Fruit fly (Drosophila melanogaster) S2 (cell line): ENCODE data around the gene Or85e.

Source experiments
- CG8478 ChIP-seq: fragments of >200 bp; optimal IDR thresholded peaks from 2 replicates; lab custom pipeline; 2018
- CTCF ChIP-seq, 2 experiments: fragments of >200 bp; optimal IDR thresholded peaks; 2 replicates each; lab custom pipeline; 2018

Or85e gene

DNA sequence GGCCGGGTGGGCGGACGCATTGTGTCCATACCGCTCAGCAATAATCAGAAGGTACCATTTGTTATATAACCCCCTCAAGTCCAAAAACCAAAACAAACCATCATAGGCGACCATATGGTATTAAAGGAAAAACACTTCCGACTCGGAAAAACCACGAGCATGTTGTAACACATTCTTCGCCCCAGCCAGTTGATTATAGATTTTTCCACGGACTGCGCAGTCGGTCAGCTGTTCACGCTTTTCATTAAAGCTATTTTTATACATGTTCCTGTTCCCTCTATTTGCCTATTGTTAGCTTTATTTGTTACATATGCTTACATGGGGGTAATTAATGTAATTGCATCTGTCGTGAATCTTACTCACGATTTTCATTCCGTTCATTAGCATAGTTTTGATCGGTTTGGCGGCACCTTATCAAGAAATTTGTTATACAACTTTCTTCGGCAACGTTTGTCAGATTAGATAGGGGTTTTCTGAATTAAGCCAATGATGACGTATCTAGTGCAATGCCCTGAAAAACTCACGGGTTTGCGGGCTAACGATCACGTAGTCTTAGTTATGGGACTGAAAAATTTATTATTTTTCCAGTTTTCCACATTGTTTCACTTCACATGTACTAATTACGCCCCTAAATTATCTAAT is 29.1 kb upstream of the Or85e start:
- TF ChIP-seq CTCF (optimal IDR thresholded peaks at IDR 0.05; lab: Kevin White, UChicago) = no peak
- no peak for TF ChIP-seq CG8478 (lab: Kevin White, UChicago)

DNA sequence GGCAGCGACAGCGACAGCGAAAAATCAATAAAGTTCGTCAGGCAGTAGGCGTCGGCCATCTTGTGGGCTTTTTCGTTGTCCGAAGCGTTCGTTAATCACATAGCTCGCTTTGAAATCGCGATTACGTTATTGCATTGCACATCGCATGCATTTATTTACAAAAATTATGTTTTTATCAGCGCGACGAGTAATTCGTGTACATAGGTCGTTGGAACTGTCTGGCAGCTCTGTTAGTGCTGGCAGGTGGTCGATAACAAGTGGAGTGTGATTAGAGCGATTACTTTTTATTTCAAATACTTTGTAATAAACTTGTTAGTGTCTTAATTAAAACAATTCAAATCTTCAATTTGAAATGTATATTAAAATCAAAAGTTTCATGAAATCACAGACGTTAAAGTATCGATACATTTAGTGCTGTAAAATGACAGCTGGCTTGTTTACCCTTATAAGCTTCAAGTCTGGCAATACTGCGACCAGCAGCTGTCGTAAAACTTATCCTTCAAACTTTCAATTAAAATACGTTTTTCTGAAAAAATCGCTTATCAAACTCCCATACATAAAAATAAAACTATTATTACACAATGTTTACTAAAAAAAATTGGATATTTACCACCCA is 28.1 kb upstream of the Or85e start, which contains the start of gene CG8032:
Gene CG8032, plus strand, starts transcription at position 448 of the 616 bp plus-strand sequence.
- TF ChIP-seq CG8478 (lab: Kevin White, UChicago) = no peak
- TF ChIP-seq CTCF (optimal IDR thresholded peaks at IDR 0.05; lab: Kevin White, UChicago) = no peak

DNA sequence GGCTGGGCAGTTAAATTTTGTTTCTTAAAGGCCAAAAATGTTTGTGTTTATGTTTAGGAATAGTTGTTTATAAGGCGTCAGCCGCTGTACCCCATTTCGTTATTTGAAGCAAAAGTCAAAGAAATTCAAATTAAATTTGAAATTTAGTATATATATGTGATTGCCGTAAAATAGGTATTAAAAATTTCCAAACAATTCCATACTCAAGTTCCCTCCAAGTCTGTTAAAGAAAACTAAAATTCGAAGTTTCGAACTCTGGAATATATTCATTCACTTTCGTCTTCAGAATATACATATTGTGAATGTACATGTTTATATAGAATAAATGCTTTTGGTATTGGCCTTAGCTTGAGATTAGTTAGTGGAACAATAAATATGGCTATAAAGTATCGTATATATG is 25.0 kb upstream of the Or85e start, which contains the start of gene bel:
Gene bel, minus strand, starts transcription at position 101 of the 400 bp plus-strand sequence.
- TF ChIP-seq CG8478 (lab: Kevin White, UChicago) (no peak), CTCF (optimal IDR thresholded peaks at IDR 0.05; lab: Kevin White, UChicago) (no peak)

DNA sequence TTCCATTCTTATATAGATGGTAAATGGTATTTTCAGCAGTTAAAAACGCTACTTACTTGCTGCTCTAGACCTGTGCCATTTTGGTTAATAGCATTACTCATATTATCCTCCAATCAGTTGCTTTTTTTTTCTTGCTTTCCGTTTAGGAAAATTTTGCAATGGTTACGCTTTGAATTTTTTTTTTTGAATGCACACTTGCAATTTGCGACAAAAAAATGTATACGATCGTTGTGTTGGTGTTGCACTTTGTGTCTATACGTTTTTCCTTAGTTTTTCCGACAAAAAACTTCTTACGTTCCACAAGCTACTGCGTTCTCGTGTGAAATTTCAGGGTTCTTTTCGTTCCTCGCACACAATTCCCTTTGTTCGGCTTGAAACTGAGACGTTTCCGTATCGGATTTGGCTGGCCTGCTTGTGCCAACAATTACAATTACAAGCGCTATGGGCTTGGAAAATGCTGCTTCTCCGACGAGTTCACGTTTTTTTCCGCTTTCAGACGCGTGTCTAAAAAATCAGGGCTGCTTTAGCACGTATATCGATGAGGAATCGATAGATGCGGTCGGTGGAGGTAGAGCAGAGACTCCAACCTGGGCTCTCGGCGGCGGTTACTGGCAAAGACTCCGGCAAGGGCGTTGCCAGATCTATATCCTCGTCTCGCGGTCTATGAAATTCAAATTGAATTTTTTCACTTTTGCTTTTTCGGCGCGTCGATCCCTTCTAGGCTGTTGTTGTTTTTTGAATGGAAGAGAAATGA is 24.4 kb upstream of the Or85e start:
- peak; percentile 71 to 72 for TF ChIP-seq CTCF (optimal IDR thresholded peaks at IDR 0.05; lab: Kevin White, UChicago)
- no peak for TF ChIP-seq CG8478 (lab: Kevin White, UChicago)

DNA sequence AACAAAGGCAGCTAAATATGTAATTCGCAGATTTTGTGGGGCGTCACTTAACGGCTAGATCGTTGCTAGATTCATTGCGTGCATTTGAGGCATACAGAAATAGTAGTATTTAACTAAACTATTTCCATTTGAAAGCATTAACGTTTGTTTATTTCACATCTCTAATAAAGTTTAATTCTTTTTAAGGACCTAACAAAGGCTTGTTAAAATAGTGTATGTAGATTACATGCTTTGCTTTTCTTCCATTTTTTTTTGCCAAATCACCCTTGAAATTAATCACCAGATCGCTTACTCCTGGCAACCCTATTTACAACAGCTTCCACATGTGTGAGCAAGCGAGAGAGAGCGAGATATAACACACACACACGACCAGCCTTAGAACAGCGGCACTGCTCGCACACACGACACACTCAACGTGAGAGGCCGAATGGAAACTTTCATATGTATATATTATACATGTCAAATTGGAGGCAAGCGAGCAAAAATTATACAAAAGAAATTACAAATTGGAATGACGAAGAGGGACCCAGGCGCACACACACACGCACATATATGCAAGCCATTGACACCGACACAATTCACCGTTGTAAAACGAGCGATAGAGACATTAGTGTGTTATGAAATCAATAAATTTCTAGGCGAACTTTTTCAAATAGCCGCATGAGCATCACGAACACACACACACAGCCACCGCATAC is 23.7 kb upstream of the Or85e start:
- TF ChIP-seq CG8478 (lab: Kevin White, UChicago) (no peak), CTCF (optimal IDR thresholded peaks at IDR 0.05; lab: Kevin White, UChicago) (no peak)

DNA sequence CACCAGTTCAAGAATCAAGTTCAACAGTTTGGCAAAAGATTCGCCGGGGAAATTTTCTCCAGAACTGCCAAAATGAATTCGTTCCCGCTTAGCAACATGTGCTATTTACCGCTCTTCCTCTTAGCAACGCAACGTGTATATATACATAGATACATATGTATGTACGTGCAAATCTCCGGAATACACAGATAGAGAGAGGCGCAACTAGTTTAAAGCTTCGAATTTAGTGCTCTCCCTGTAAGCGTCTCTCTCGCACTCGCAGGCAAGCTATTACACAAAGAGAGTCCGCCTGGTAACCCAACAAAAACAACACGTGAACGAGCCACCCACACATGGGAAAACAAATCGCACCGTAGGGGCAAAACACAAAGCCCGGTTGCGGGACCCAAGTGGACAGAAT is 23.0 kb upstream of the Or85e start:
- no peak for TF ChIP-seq CG8478 (lab: Kevin White, UChicago)
- TF ChIP-seq CTCF (optimal IDR thresholded peaks at IDR 0.05; lab: Kevin White, UChicago) = no peak

DNA sequence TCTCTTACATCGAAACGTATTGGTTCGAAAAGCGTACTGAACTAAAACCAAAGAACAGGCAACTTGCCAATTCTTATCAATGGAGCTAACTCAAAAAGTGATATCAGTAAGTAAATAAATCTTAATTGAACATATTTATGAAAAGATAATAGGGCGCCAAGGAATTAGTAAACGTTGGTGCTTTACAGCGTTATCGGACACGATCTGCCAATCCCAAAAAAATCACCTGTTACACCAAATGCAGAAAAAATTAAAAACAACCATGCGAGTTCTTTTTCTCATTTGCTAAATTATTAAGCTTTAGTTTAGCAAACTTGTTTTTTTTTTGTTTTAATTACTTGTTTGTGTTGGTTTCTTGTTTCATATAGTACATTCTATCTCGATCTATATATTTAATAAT is 19.0 kb upstream of the Or85e start, which contains the start of gene CG42489:
Gene CG42489, minus strand, starts transcription at position 101 of the 400 bp plus-strand sequence.
- TF ChIP-seq CTCF (optimal IDR thresholded peaks at IDR 0.05; lab: Kevin White, UChicago) = no peak
- TF ChIP-seq CG8478 (lab: Kevin White, UChicago) = no peak

DNA sequence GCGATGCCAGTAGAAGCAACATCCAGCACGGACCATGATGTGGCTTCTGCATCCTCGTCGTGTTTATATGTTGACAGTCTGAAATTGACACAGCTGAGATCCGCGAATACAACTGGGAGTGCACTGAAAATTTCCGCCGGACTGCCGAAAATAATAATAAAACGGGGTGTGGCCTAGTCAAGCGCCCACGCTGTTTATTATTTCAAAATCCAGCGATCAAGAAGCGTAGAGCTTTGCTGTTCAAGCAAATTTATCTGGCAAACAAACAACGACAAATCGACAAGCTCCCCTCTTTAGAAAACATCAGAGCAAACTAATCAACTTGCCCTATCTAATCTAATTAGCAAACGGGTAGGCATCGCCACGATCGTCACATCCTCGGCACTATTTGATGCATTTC is 18.4 kb upstream of the Or85e start:
- TF ChIP-seq CG8478 (lab: Kevin White, UChicago) (no peak), CTCF (optimal IDR thresholded peaks at IDR 0.05; lab: Kevin White, UChicago) (no peak)

DNA sequence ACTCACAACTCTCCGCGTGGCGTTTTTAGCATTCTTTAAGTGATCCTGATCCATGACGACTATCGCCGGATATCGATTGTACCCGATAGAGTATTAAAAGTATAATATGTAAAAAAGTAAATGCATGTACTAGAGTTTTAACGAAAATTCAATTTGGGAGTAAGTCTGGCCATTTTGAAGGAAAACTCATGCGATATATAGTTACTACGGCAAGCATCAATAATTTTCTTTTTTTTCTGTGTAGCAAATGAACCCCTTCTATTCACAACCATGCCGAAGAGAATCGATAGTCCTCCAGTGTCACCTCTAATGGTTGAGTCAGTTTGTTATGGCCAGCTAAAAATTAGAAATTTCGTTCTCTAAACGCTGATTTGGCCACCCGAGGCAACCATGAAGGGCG is 17.1 kb upstream of the Or85e start, which contains the start of the genes Sys1 and Dhod:
Gene Sys1, plus strand, starts transcription at position 91 of the 400 bp plus-strand sequence.
Gene Dhod, minus strand, starts transcription at position 186 of the 400 bp plus-strand sequence.
- TF ChIP-seq CTCF (optimal IDR thresholded peaks at IDR 0.05; lab: Kevin White, UChicago) (no peak), CG8478 (lab: Kevin White, UChicago) (no peak)

DNA sequence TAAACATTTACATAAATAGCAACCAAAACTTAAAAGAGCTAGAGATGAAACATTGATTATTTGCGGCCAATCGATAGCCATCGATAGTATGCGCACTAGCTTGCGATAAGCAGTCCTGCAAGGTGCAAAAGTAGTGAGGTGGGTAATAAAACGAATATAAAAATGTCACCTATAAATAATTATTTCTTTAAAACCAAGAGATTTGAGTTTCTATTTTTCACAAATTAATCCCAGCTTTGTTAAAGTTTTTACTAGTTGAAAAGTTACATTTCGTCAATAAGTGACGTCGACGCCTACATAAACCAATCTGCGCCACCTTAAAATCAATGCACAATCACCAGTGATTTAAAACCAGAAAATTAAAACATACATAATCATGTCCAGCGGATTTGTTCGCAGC is 15.1 kb upstream of the Or85e start, which contains the start of the genes Mkk4 and SLIRP2:
Gene Mkk4, minus strand, starts transcription at position 56 of the 400 bp plus-strand sequence.
Gene SLIRP2, plus strand, starts transcription at position 344 of the 400 bp plus-strand sequence.
- TF ChIP-seq CG8478 (lab: Kevin White, UChicago) = no peak
- no peak for TF ChIP-seq CTCF (optimal IDR thresholded peaks at IDR 0.05; lab: Kevin White, UChicago)

DNA sequence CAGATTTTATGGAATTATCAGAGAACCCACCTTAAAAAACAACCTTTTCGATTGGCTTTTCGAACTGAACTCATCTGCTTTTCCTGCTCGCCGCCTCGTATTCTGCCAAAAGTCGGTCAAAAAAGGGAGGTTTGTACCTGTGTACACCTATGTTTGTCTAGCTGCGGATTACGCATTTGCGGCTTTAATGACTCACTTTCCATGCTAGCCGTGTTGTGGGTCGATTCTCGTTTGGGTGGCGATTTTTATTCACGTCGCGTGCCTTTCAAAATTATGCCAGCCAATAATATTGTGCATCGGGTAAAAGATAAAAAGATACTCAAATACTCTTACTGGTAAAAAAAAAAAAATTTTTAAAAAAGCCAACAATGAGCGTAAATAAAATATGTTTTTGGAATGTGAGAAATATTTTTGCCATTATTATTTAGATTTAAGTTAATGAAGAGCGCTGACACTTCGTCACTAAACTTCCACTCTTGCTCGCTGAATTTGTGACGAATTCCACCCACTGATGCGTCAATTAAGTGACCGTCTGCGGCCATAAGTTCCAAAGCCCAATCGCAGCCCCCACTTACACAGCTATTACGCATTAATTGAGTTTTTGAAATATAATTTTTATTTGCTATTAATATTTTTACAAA is 10.0 kb upstream of the Or85e start, which contains the start of gene Cyp313b1:
Gene Cyp313b1, minus strand, starts transcription at position 71 of the 641 bp plus-strand sequence.
- no peak for TF ChIP-seq CTCF (optimal IDR thresholded peaks at IDR 0.05; lab: Kevin White, UChicago)
- TF ChIP-seq CG8478 (lab: Kevin White, UChicago) = no peak

DNA sequence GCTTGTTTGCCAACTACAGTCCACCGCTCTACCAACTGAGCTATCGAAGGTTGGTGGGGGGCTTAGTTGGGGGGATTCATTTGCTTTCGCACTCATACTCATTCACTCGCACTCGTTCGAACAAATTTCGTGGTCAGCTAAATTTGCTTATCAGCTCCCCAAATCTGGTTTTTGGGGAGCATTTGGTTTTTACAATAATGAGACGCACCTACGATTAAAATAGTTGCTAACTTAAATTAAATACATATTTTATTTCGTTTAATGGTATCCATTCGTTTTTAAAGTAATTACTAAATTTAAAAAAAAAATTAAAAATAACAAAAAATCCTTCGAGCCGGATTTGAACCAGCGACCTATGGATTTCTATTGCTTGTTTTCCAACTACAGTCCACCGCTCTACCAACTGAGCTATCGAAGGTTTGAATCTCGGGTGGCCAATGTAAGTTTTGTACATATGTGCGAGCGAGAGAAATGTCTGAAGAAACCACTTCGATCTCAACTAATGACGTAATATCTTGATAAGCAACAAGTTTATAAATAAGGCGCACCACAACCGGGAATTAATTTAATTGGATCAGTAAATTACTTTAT is 6.8 kb upstream of the Or85e start:
- TF ChIP-seq CG8478 (lab: Kevin White, UChicago) = no peak
- no peak for TF ChIP-seq CTCF (optimal IDR thresholded peaks at IDR 0.05; lab: Kevin White, UChicago)

DNA sequence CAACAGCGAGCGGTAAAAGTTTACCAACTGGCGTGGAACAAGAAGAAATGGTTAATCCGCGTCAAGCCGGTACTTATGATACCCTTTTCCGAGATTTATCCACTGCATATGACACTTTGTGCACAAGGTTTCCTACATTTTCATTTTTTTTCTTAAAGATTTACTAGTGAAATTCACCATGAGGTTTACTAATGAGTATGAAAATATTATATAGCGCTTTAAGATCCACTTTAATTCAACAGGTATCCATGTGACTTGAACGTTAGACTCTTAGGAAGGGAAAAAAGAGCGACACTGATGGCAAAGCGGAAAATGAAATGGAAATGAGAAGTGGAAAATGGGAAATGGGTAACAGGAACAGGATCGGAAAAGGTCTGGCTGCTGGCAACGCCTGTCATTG is 3.0 kb upstream of the Or85e start:
- no peak for TF ChIP-seq CTCF (optimal IDR thresholded peaks at IDR 0.05; lab: Kevin White, UChicago)
- no peak for TF ChIP-seq CG8478 (lab: Kevin White, UChicago)
